Worm (Caenorhabditis elegans): ENCODE data around the gene srg-66.
"Not testable (repeated sequence)": the region's sequence is repeated elsewhere in the genome, so short reads cannot be mapped to it uniquely, and the experiment has no call there.

Gene srg-66

ce11 chrV:5487180-5487579 is 5.0 kb upstream of the srg-66 start:
- TF ChIP-seq flh-1 (GFP tag; optimal IDR thresholded peaks at IDR 0.05): no peak
- no peak for TF ChIP-seq hlh-1 (tag; optimal IDR thresholded peaks at IDR 0.05)
- no peak for TF ChIP-seq blmp-1 (tag; optimal IDR thresholded peaks at IDR 0.05)
- TF ChIP-seq nhr-28 (tag; optimal IDR thresholded peaks at IDR 0.05): no peak
- TF ChIP-seq unc-62 (GFP tag; optimal IDR thresholded peaks at IDR 0.05): no peak
- no peak for TF ChIP-seq tbx-8 (GFP tag; optimal IDR thresholded peaks at IDR 0.05)
- TF ChIP-seq ham-2 (GFP tag; optimal IDR thresholded peaks at IDR 0.05): no peak
- no peak for TF ChIP-seq nhr-12 (tag; optimal IDR thresholded peaks at IDR 0.05)
- TF ChIP-seq ceh-43 (GFP tag; optimal IDR thresholded peaks at IDR 0.05): no peak
- no peak for TF ChIP-seq bed-3 (GFP tag; optimal IDR thresholded peaks at IDR 0.05)
- no peak for TF ChIP-seq elt-3 (tag; optimal IDR thresholded peaks at IDR 0.05)
- TF ChIP-seq elt-1 (tag; optimal IDR thresholded peaks at IDR 0.05; ENCODE audit: borderline replicate concordance, insufficient read depth): no peak
- no peak for TF ChIP-seq nhr-2 (tag; optimal IDR thresholded peaks at IDR 0.05)
- no peak for TF ChIP-seq sptf-1 (tag; optimal IDR thresholded peaks at IDR 0.05)
- no peak for TF ChIP-seq drap-1 (GFP tag; optimal IDR thresholded peaks at IDR 0.05)
- TF ChIP-seq unc-120 (tag; optimal IDR thresholded peaks at IDR 0.05; ENCODE audit: poor library complexity, severe bottlenecking): no peak
- TF ChIP-seq unc-39 (tag; optimal IDR thresholded peaks at IDR 0.05): no peak
- no peak for TF ChIP-seq mab-5 (tag; optimal IDR thresholded peaks at IDR 0.05)

DNA sequence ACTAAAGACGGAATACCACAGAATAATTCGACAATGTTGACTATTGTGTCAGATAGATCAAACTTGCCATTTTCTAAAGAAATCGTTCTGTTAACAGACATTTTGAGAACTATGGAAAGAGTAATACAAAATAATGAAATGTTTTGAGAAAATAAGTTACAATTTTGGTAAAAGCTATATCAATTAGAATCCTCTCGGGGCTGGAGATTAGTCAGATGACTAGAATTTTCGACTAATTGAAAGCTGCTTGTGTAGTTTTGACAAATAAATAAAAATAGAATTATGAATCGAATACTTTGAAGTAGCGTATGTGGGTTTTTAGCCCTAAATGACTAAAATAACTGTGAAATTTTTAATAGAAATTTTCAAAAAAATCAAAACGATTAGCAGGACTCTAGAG is 2.7 kb upstream of the srg-66 start, which contains the start of gene srg-65:
Gene srg-65 (minus strand): TSS at position 101 of the 400 bp plus-strand sequence.
- TF ChIP-seq drap-1 (GFP tag; optimal IDR thresholded peaks at IDR 0.05): no peak

ce11 chrV:5477719-5478118 is 4.5 kb downstream of the srg-66 start:
- TF ChIP-seq zip-8 (tag; optimal IDR thresholded peaks at IDR 0.05) (no peak), nhr-2 (tag; optimal IDR thresholded peaks at IDR 0.05) (no peak), bed-3 (GFP tag; optimal IDR thresholded peaks at IDR 0.05) (no peak), mls-2 (tag; optimal IDR thresholded peaks at IDR 0.05) (no peak)

DNA sequence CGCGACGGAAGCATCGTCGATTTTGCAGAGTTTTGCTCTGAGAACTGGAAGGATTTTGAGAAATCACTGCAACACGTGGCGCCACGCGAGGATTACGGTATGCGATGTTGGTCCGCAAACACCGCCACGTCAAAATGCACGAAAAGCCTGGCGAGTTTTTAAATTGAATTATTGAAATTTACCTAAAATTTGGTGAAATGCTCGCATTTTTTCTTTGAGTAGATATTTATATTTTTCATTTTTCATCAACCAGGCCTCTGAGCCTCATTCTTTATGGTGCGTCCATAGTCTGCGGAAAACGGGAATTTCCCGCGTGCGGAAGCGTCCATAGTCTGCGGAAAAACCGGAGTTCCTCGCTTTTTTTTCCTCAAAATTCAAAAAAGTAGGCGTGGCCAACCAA is 11.3 kb downstream of the srg-66 start, which contains the start of gene ZC317.7:
Gene ZC317.7 (minus strand): TSS at position 101 of the 400 bp plus-strand sequence.
- TF ChIP-seq nhr-28, M03D4.4, elt-3 (tag; optimal IDR thresholded peaks at IDR 0.05): not testable (repeated sequence)

DNA sequence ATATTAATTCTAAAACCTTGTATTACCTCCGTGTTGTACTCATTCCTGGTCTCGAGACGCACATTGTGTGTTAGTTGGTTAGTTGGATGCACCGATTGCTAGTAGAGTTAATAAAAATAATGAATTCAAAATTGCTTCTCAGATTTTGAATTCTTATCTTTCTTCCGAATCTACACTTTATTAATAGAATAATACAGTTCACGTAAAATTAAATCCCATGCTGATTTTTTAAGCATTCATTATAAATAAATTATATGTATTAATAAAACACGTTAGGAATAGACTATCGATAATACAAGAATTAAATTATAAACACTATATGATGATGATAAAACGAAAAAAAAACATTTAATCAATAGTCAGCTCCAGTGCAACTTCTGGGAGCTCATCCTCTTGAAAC is 13.7 kb downstream of the srg-66 start, which contains the start of gene ZC317.6:
Gene ZC317.6 (minus strand): TSS at position 101 of the 400 bp plus-strand sequence.
- TF ChIP-seq unc-120 (tag; optimal IDR thresholded peaks at IDR 0.05; ENCODE audit: poor library complexity, severe bottlenecking); mls-2 (tag; optimal IDR thresholded peaks at IDR 0.05); sptf-1 (tag; optimal IDR thresholded peaks at IDR 0.05): not testable (repeated sequence)

DNA sequence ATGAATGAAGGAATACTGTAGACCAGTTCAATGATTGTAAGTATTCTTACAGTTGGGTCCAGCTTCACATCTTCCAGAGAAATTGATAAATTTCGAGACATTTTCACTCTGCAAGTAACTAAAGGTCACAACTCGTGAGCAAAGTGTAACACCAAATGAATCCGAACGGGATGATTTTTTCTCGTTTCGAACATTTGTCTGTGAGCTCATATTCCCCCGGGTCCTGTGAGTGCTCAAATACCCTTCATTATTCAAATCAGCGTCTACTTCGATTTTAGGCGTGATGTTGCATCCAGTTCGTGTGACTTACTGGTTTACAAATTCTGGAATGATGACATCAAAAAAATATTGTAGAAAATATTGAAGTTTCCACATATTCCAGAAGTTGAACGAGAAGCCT is 16.9 kb downstream of the srg-66 start, which contains the start of gene srg-68:
Gene srg-68 (minus strand): TSS at position 101 of the 400 bp plus-strand sequence.
- no peak for TF ChIP-seq ceh-39 (tag; optimal IDR thresholded peaks at IDR 0.05)
- no peak for TF ChIP-seq mls-2 (tag; optimal IDR thresholded peaks at IDR 0.05)
- TF ChIP-seq blmp-1 (tag; optimal IDR thresholded peaks at IDR 0.05): no peak
- no peak for TF ChIP-seq lsy-2 (tag; optimal IDR thresholded peaks at IDR 0.05)
- no peak for TF ChIP-seq nhr-2 (tag; optimal IDR thresholded peaks at IDR 0.05)
- no peak for TF ChIP-seq zip-8 (tag; optimal IDR thresholded peaks at IDR 0.05)
- no peak for TF ChIP-seq nhr-28 (tag; optimal IDR thresholded peaks at IDR 0.05)
- no peak for TF ChIP-seq nhr-237 (tag; optimal IDR thresholded peaks at IDR 0.05)
- TF ChIP-seq nhr-12 (tag; optimal IDR thresholded peaks at IDR 0.05): no peak
- TF ChIP-seq unc-39 (tag; optimal IDR thresholded peaks at IDR 0.05): no peak
- no peak for TF ChIP-seq mab-5 (tag; optimal IDR thresholded peaks at IDR 0.05)
- TF ChIP-seq drap-1 (GFP tag; optimal IDR thresholded peaks at IDR 0.05): no peak
- no peak for TF ChIP-seq elt-3 (tag; optimal IDR thresholded peaks at IDR 0.05)
- no peak for TF ChIP-seq lin-13 (tag; optimal IDR thresholded peaks at IDR 0.05)
- TF ChIP-seq ceh-43 (GFP tag; optimal IDR thresholded peaks at IDR 0.05): no peak
- TF ChIP-seq elt-1 (tag; optimal IDR thresholded peaks at IDR 0.05; ENCODE audit: borderline replicate concordance, insufficient read depth): no peak
- no peak for TF ChIP-seq ceh-83 (GFP tag; optimal IDR thresholded peaks at IDR 0.05)

- TF ChIP-seq drap-1 (GFP tag; optimal IDR thresholded peaks at IDR 0.05): no peak
- no peak for TF ChIP-seq snpc-4 (tag; optimal IDR thresholded peaks at IDR 0.05)
- no peak for TF ChIP-seq ztf-11 (tag; optimal IDR thresholded peaks at IDR 0.05)
- TF ChIP-seq lin-32 (GFP tag; optimal IDR thresholded peaks at IDR 0.05): no peak
- no peak for TF ChIP-seq zip-8 (tag; optimal IDR thresholded peaks at IDR 0.05)
- TF ChIP-seq unc-62 (GFP tag; optimal IDR thresholded peaks at IDR 0.05): no peak
Observed at ce11 chrV:5462894-5463293, 19.3 kb downstream of the srg-66 start, which contains the start of gene srg-67. Gene srg-67, minus strand, starts transcription at chrV:5462994.

Measured in whole organism, mixed stage, embryonic.